Fruit fly (Drosophila melanogaster) whole organism, prepupa: ENCODE measurements around the gene Nf-YA.

Experiments
- Blimp-1 ChIP-seq: fragments of 200-800 bp; sonication (Bioruptor generic); optimal IDR thresholded peaks from 3 replicates; lab custom pipeline; 2017; ENCODE audit warnings: missing biosample characterization, missing genetic modification characterization, mild to moderate bottlenecking, moderate library complexity, missing genetic modification reagents
- CG10631 ChIP-seq: fragments of 200-800 bp; sonication (Bioruptor generic); optimal IDR thresholded peaks from 2 replicates; lab custom pipeline; 2016; ENCODE audit warnings: missing biosample characterization, missing genetic modification characterization
- CG10669 ChIP-seq: fragments of 200-800 bp; sonication (Bioruptor generic); optimal IDR thresholded peaks from 3 replicates; lab custom pipeline; 2018; ENCODE audit warnings: missing biosample characterization, mild to moderate bottlenecking, missing genetic modification characterization, moderate library complexity
- CG11902 ChIP-seq: fragments of 200-800 bp; sonication (Bioruptor generic); optimal IDR thresholded peaks from 3 replicates; lab custom pipeline; 2016; ENCODE audit warnings: missing biosample characterization, missing genetic modification characterization
- CG15336 ChIP-seq: fragments of 200-800 bp; sonication (Bioruptor generic); IDR thresholded peaks from 2 replicates; pipeline ENCODE4 v1.3.6; 2022; ENCODE audit warnings: missing biosample characterization, missing genetic modification characterization
- CG1621 ChIP-seq: fragments of 200-800 bp; sonication (Bioruptor generic); optimal IDR thresholded peaks from 3 replicates; lab custom pipeline; 2018; ENCODE audit warnings: missing biosample characterization, mild to moderate bottlenecking, missing genetic modification characterization
- CG16779 ChIP-seq: fragments of 200-800 bp; sonication (Bioruptor generic); optimal IDR thresholded peaks from 3 replicates; lab custom pipeline; 2017; ENCODE audit warnings: missing biosample characterization, mild to moderate bottlenecking, missing genetic modification characterization
- CG3032 ChIP-seq: fragments of 200-800 bp; optimal IDR thresholded peaks from 2 replicates; lab custom pipeline; 2019; ENCODE audit warnings: missing biosample characterization, mild to moderate bottlenecking, missing genetic modification characterization, moderate library complexity
- CG31627 ChIP-seq: fragments of 200-800 bp; sonication (Bioruptor generic); optimal IDR thresholded peaks from 3 replicates; lab custom pipeline; 2016; ENCODE audit warnings: missing biosample characterization, missing genetic modification characterization
- CG32006 ChIP-seq: fragments of 200-800 bp; sonication (Bioruptor generic); optimal IDR thresholded peaks from 3 replicates; lab custom pipeline; 2017; ENCODE audit warnings: missing biosample characterization, mild to moderate bottlenecking, missing genetic modification characterization
- CG34406 ChIP-seq: fragments of 200-800 bp; sonication (Bioruptor generic); optimal IDR thresholded peaks from 3 replicates; lab custom pipeline; 2016; ENCODE audit warnings: missing biosample characterization, missing genetic modification characterization
- CG4318 ChIP-seq: fragments of 200-800 bp; sonication (Bioruptor generic); optimal IDR thresholded peaks from 3 replicates; lab custom pipeline; 2017; ENCODE audit warnings: missing biosample characterization, mild to moderate bottlenecking, missing genetic modification characterization
- CG6276 ChIP-seq: fragments of 200-800 bp; sonication (Bioruptor generic); optimal IDR thresholded peaks from 2 replicates; lab custom pipeline; 2017; ENCODE audit warnings: missing biosample characterization, mild to moderate bottlenecking, missing genetic modification characterization
- CG6808 ChIP-seq: fragments of 200-800 bp; sonication (Bioruptor generic); optimal IDR thresholded peaks from 3 replicates; lab custom pipeline; 2017; ENCODE audit warnings: missing biosample characterization, missing genetic modification characterization, mild to moderate bottlenecking, moderate library complexity, missing genetic modification reagents
- CG6854 ChIP-seq: fragments of 200-800 bp; sonication (Bioruptor generic); optimal IDR thresholded peaks from 2 replicates; lab custom pipeline; 2017; ENCODE audit warnings: missing biosample characterization, mild to moderate bottlenecking, missing genetic modification characterization
- CG7368 ChIP-seq: fragments of 200-800 bp; sonication (Bioruptor generic); optimal IDR thresholded peaks from 3 replicates; lab custom pipeline; 2016; ENCODE audit warnings: missing biosample characterization, missing genetic modification characterization
- CG8119 ChIP-seq: fragments of 200-800 bp; sonication (Bioruptor generic); IDR thresholded peaks from 3 replicates; pipeline ENCODE4 v1.3.6; 2022; ENCODE audit warnings: missing biosample characterization, missing genetic modification characterization
- CG8319 ChIP-seq: fragments of 200-800 bp; sonication (Bioruptor generic); optimal IDR thresholded peaks from 3 replicates; lab custom pipeline; 2016; ENCODE audit warnings: missing biosample characterization, missing genetic modification characterization
- CG8632 ChIP-seq: fragments of 200-800 bp; sonication (Bioruptor generic); optimal IDR thresholded peaks from 3 replicates; lab custom pipeline; 2016; ENCODE audit warnings: missing biosample characterization, missing genetic modification characterization
- CG9139 ChIP-seq: fragments of 200-800 bp; sonication (Bioruptor generic); optimal IDR thresholded peaks from 3 replicates; lab custom pipeline; 2017; ENCODE audit warnings: missing biosample characterization, mild to moderate bottlenecking, missing genetic modification characterization
- Eip75B ChIP-seq: fragments of 200-800 bp; sonication (Bioruptor generic); optimal IDR thresholded peaks from 3 replicates; lab custom pipeline; 2016; ENCODE audit warnings: missing biosample characterization, missing genetic modification characterization
- Eip78C ChIP-seq: fragments of 200-800 bp; sonication (Bioruptor generic); peaks from one replicate; lab custom pipeline; 2016; ENCODE audit warnings: missing biosample characterization, missing genetic modification characterization
- Ets21C ChIP-seq: fragments of 200-800 bp; sonication (Bioruptor generic); optimal IDR thresholded peaks from 3 replicates; lab custom pipeline; 2016; ENCODE audit warnings: missing biosample characterization, missing genetic modification characterization
- Ets96B ChIP-seq: fragments of 200-800 bp; optimal IDR thresholded peaks from 2 replicates; lab custom pipeline; 2019; ENCODE audit warnings: missing biosample characterization, mild to moderate bottlenecking, missing genetic modification characterization, moderate library complexity
- Gug ChIP-seq: fragments of 200-800 bp; sonication (Bioruptor generic); IDR thresholded peaks from 2 replicates; pipeline ENCODE4 v1.3.6; 2022; ENCODE audit warnings: missing biosample characterization, missing genetic modification characterization
- Hr38 ChIP-seq: sonication (Bioruptor generic); optimal IDR thresholded peaks from 2 replicates; lab custom pipeline; 2016; ENCODE audit warnings: missing biosample characterization, missing genetic modification characterization
- Hr39 ChIP-seq: fragments of 200-800 bp; sonication (Bioruptor generic); optimal IDR thresholded peaks from 2 replicates; lab custom pipeline; 2016; ENCODE audit warnings: missing biosample characterization, missing genetic modification characterization
- Lpt ChIP-seq: fragments of 200-800 bp; sonication (Bioruptor generic); optimal IDR thresholded peaks from 3 replicates; lab custom pipeline; 2016; ENCODE audit warnings: missing biosample characterization, missing genetic modification characterization
- Met ChIP-seq: fragments of 200-800 bp; sonication (Bioruptor generic); optimal IDR thresholded peaks from 3 replicates; lab custom pipeline; 2016; ENCODE audit warnings: missing biosample characterization, missing genetic modification characterization
- Smox ChIP-seq: fragments of 200-800 bp; sonication (Bioruptor generic); optimal IDR thresholded peaks from 3 replicates; lab custom pipeline; 2016; ENCODE audit warnings: missing biosample characterization, missing genetic modification characterization
- Sox102F ChIP-seq: fragments of 200-800 bp; sonication (Bioruptor generic); optimal IDR thresholded peaks from 2 replicates; lab custom pipeline; 2016; ENCODE audit warnings: missing biosample characterization, mild to moderate bottlenecking, missing genetic modification characterization
- Sox14 ChIP-seq: fragments of 200-800 bp; sonication (Bioruptor generic); optimal IDR thresholded peaks from 3 replicates; lab custom pipeline; 2016; ENCODE audit warnings: missing biosample characterization, missing genetic modification characterization
- Sox15 ChIP-seq: fragments of 200-800 bp; sonication (Bioruptor generic); optimal IDR thresholded peaks from 3 replicates; lab custom pipeline; 2016; ENCODE audit warnings: missing biosample characterization, missing genetic modification characterization
- achi ChIP-seq: fragments of 200-800 bp; sonication (Bioruptor generic); optimal IDR thresholded peaks from 3 replicates; lab custom pipeline; 2016; ENCODE audit warnings: missing biosample characterization, missing genetic modification characterization
- acj6 ChIP-seq: fragments of 200-800 bp; sonication (Bioruptor generic); optimal IDR thresholded peaks from 3 replicates; lab custom pipeline; 2016; ENCODE audit warnings: missing biosample characterization, missing genetic modification characterization
- cyc ChIP-seq: fragments of 200-800 bp; sonication (Bioruptor generic); optimal IDR thresholded peaks from 3 replicates; lab custom pipeline; 2016; ENCODE audit warnings: missing biosample characterization, missing genetic modification characterization
- eg ChIP-seq: fragments of 200-800 bp; sonication (Bioruptor generic); IDR thresholded peaks from 3 replicates; pipeline ENCODE4 v1.3.6; 2022; ENCODE audit warnings: missing biosample characterization, missing genetic modification characterization
- esn ChIP-seq: fragments of 200-800 bp; sonication (Bioruptor generic); optimal IDR thresholded peaks from 2 replicates; lab custom pipeline; 2016; ENCODE audit warnings: missing biosample characterization, mild to moderate bottlenecking, missing genetic modification characterization, moderate library complexity
- fd59A ChIP-seq: fragments of 200-800 bp; sonication (Bioruptor generic); optimal IDR thresholded peaks from 2 replicates; lab custom pipeline; 2017; ENCODE audit warnings: missing biosample characterization, mild to moderate bottlenecking, missing genetic modification characterization, missing genetic modification reagents
- fkh ChIP-seq: fragments of 200-800 bp; sonication (Bioruptor generic); optimal IDR thresholded peaks from 3 replicates; lab custom pipeline; 2017; ENCODE audit warnings: missing biosample characterization, mild to moderate bottlenecking, missing genetic modification characterization, moderate library complexity
- lz ChIP-seq: fragments of 200-800 bp; sonication (Bioruptor generic); optimal IDR thresholded peaks from 3 replicates; lab custom pipeline; 2016; ENCODE audit warnings: missing biosample characterization, missing genetic modification characterization
- net ChIP-seq: fragments of 200-800 bp; sonication (Bioruptor generic); optimal IDR thresholded peaks from 3 replicates; lab custom pipeline; 2016; ENCODE audit warnings: missing biosample characterization, missing genetic modification characterization
- pdm3 ChIP-seq: fragments of 200-800 bp; sonication (Bioruptor generic); optimal IDR thresholded peaks from 3 replicates; lab custom pipeline; 2016; ENCODE audit warnings: missing biosample characterization, missing genetic modification characterization
- salr ChIP-seq, 2 experiments: fragments of 200-800 bp; sonication (Bioruptor generic); optimal IDR thresholded peaks; 3 replicates each; lab custom pipeline; 2016 to 2018; ENCODE audit warnings: missing biosample characterization in 2 of 2, missing genetic modification characterization in 2 of 2, mild to moderate bottlenecking in 1 of 2
- spab ChIP-seq: fragments of 200-800 bp; sonication (Bioruptor generic); optimal IDR thresholded peaks from 2 replicates; lab custom pipeline; 2017; ENCODE audit warnings: missing biosample characterization, mild to moderate bottlenecking, missing genetic modification characterization, missing genetic modification reagents
- svp ChIP-seq: fragments of 200-800 bp; sonication (Bioruptor generic); peaks from one replicate; lab custom pipeline; 2016; ENCODE audit warnings: missing biosample characterization, missing genetic modification characterization
- topi ChIP-seq: fragments of 200-800 bp; sonication (Bioruptor generic); optimal IDR thresholded peaks from 3 replicates; lab custom pipeline; 2016; ENCODE audit warnings: missing biosample characterization, missing genetic modification characterization
- vri ChIP-seq: fragments of 200-800 bp; sonication (Bioruptor generic); optimal IDR thresholded peaks from 3 replicates; lab custom pipeline; 2016; ENCODE audit warnings: missing biosample characterization, mild to moderate bottlenecking, missing genetic modification characterization

Nf-YA gene

DNA sequence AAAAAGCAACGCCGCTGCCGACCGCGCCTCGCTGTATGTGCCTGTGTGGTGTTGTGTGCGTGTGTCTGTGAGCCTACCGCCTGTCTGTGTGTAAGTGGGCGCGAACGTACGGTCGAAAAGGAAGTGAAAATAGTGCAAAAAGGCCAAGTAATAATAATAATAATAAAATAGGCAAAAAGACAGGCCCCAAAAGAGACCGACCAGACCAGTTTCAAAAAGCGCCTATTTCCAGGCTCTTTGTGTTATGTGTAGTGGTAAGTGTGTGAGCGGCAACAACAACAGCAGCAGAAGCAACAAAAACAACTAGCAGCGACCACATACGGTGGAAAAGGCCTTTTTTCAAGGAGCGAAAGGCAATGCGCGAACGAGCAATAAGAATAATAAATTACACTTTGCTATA, 20.7 kb upstream of the Nf-YA start (continued):
- no peak for TF ChIP-seq CG32006
- no peak for TF ChIP-seq cyc
- TF ChIP-seq net (GFP tag; lab: Kevin White, UChicago), result no peak
- TF ChIP-seq fd59A (GFP tag; lab: Kevin White, UChicago), result no peak
- TF ChIP-seq Eip75B (GFP tag; lab: Kevin White, UChicago), result no peak
- TF ChIP-seq CG7368 (GFP tag; lab: Kevin White, UChicago), result no peak
- TF ChIP-seq CG3032 (tag; lab: Kevin White, UChicago), result peak; percentile 46
- TF ChIP-seq CG11902, result no peak
- no peak for TF ChIP-seq Ets21C (GFP tag; lab: Kevin White, UChicago)
- TF ChIP-seq Hr39 (GFP tag; lab: Kevin White, UChicago), result no peak
- TF ChIP-seq CG10669 (GFP tag; lab: Kevin White, UChicago), result peak; percentile 33
- TF ChIP-seq Gug (GFP tag; lab: Robert Waterston, UW), result no peak
- TF ChIP-seq pdm3 (GFP tag; lab: Kevin White, UChicago), result no peak

DNA sequence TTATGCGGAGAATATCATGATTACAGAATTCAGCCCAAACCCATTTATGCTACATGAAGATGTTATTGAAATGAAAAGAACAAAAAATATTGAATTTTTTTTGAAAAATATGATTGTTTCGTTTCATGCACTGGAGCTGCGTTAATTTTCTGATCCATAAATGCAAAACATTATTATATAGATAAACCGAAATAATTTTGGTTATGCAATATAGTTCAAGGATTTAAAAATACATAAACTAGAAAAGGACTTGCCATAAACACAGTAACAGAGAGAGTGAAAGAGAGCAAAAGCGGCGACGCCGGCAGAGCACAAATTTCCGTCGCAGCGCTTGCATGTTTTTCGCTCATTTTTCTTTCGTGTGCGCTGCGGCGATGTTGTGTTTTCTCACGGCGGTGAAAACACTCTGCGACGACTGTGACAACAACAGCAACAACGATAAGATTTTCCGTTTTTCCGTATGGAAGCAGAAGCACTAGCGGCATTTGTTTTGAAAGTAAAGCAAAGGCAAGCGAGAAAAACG, 20.2 kb upstream of the Nf-YA start:
- TF ChIP-seq CG8319 (GFP tag; lab: Kevin White, UChicago), result peak; percentile 52
- TF ChIP-seq Lpt (GFP tag; lab: Kevin White, UChicago), result peak; percentile 92
- peak; percentile 71 for TF ChIP-seq CG9139 (GFP tag; lab: Kevin White, UChicago)
- TF ChIP-seq Gug (GFP tag; lab: Robert Waterston, UW), result peak; percentile 87
- peak; percentile 80 for TF ChIP-seq CG7368 (GFP tag; lab: Kevin White, UChicago)
- peak; percentile 91 for TF ChIP-seq pdm3 (GFP tag; lab: Kevin White, UChicago)
- peak; percentile 70 to 93 for TF ChIP-seq salr (GFP tag; optimal IDR thresholded peaks at IDR 0.05; lab: Kevin White, UChicago)
- peak; percentile 95 for TF ChIP-seq CG15336
- TF ChIP-seq CG4318 (GFP tag; lab: Kevin White, UChicago), result peak; percentile 88
- peak; percentile 91 for TF ChIP-seq net (GFP tag; lab: Kevin White, UChicago)
- peak; percentile 99 for TF ChIP-seq Eip78C (GFP tag; lab: Kevin White, UChicago)
- TF ChIP-seq fkh (GFP tag; lab: Kevin White, UChicago), result peak; percentile 29
- peak; percentile 91 for TF ChIP-seq CG3032 (tag; lab: Kevin White, UChicago)
- peak; percentile 79 for TF ChIP-seq CG10631 (GFP tag; lab: Kevin White, UChicago)
- peak; percentile 87 for TF ChIP-seq CG34406
- TF ChIP-seq svp (GFP tag; lab: Kevin White, UChicago), result peak; percentile 95
- TF ChIP-seq acj6 (GFP tag; lab: Kevin White, UChicago), result peak; percentile 87
- peak; percentile 80 for TF ChIP-seq Blimp-1
- TF ChIP-seq CG6854 (GFP tag; lab: Kevin White, UChicago), result peak; percentile 85
- peak; percentile 56 for TF ChIP-seq Sox15 (GFP tag; lab: Kevin White, UChicago)
- TF ChIP-seq CG10669 (GFP tag; lab: Kevin White, UChicago), result peak; percentile 90
- TF ChIP-seq vri, result peak; percentile 83
- TF ChIP-seq Ets21C (GFP tag; lab: Kevin White, UChicago), result peak; percentile 76
- peak; percentile 83 for TF ChIP-seq CG8632 (GFP tag; lab: Kevin White, UChicago)
- peak; percentile 89 for TF ChIP-seq Smox (GFP tag; lab: Kevin White, UChicago)
- TF ChIP-seq Ets96B (tag; lab: Kevin White, UChicago), result peak; percentile 92
- TF ChIP-seq fd59A (GFP tag; lab: Kevin White, UChicago), result peak; percentile 81
- TF ChIP-seq CG8119 (GFP tag; lab: Robert Waterston, UW), result peak; percentile 96
- peak; percentile 77 for TF ChIP-seq CG31627 (GFP tag; lab: Kevin White, UChicago)
- TF ChIP-seq topi (GFP tag; lab: Kevin White, UChicago), result peak; percentile 89
- TF ChIP-seq Hr38 (GFP tag; lab: Kevin White, UChicago), result no peak
- peak; percentile 93 for TF ChIP-seq esn (GFP tag; lab: Kevin White, UChicago)
- peak; percentile 85 for TF ChIP-seq spab (GFP tag; lab: Kevin White, UChicago)
- TF ChIP-seq CG6808 (GFP tag; lab: Kevin White, UChicago), result peak; percentile 83
- peak; percentile 59 for TF ChIP-seq CG11902
- TF ChIP-seq eg (GFP tag; lab: Robert Waterston, UW), result peak; percentile 90
- TF ChIP-seq CG16779 (tag; lab: Kevin White, UChicago), result peak; percentile 90
- peak; percentile 90 for TF ChIP-seq lz
- peak; percentile 90 for TF ChIP-seq achi (GFP tag; lab: Kevin White, UChicago)
- TF ChIP-seq cyc, result peak; percentile 80
- peak; percentile 73 for TF ChIP-seq CG1621 (tag; lab: Kevin White, UChicago)
- peak; percentile 89 for TF ChIP-seq Sox102F
- TF ChIP-seq CG6276 (GFP tag; lab: Kevin White, UChicago), result peak; percentile 97
- peak; percentile 90 for TF ChIP-seq Met
- peak; percentile 86 for TF ChIP-seq Sox14
